Fruit fly (Drosophila melanogaster): ENCODE data around the gene Dpm3.

Gene Dpm3

dm6 chr3R:13371840-13372680, 30.8 kb downstream of the Dpm3 start, which contains the start of the genes Lip3 and CG34309:
Gene Lip3, minus strand, starts transcription at chr3R:13371904.
Gene CG34309, plus strand, starts transcription at chr3R:13372630.
- no peak for TF ChIP-seq kay (GFP tag; ENCODE audit: borderline replicate concordance)
- TF ChIP-seq bab1 (GFP tag; optimal IDR thresholded peaks at IDR 0.05) = no peak
- no peak for TF ChIP-seq cnc (optimal IDR thresholded peaks at IDR 0.05)
- TF ChIP-seq CG11617 (GFP tag; optimal IDR thresholded peaks at IDR 0.05) = peak; percentile 3
- TF ChIP-seq CG5204 (GFP tag; optimal IDR thresholded peaks at IDR 0.05) = no peak
- no peak for TF ChIP-seq Crg-1 (GFP tag; optimal IDR thresholded peaks at IDR 0.05)
- no peak for TF ChIP-seq CG7045 (GFP tag; optimal IDR thresholded peaks at IDR 0.05)
- no peak for TF ChIP-seq cic (GFP tag; optimal IDR thresholded peaks at IDR 0.05)
- TF ChIP-seq CG12768 (GFP tag; optimal IDR thresholded peaks at IDR 0.05) = no peak
- TF ChIP-seq CG7101 (tag; optimal IDR thresholded peaks at IDR 0.05) = peak; percentile 19
- TF ChIP-seq ovo (GFP tag; optimal IDR thresholded peaks at IDR 0.05) = no peak
- TF ChIP-seq Clk (GFP tag; optimal IDR thresholded peaks at IDR 0.05) = no peak
- no peak for TF ChIP-seq Hr96 (GFP tag; optimal IDR thresholded peaks at IDR 0.05)
- no peak for TF ChIP-seq tj (GFP tag; optimal IDR thresholded peaks at IDR 0.05)
- no peak for TF ChIP-seq CG1620 (GFP tag; optimal IDR thresholded peaks at IDR 0.05)
- peak; percentile 50 for TF ChIP-seq CG33017 (tag; optimal IDR thresholded peaks at IDR 0.05)
- no peak for TF ChIP-seq toe (GFP tag; optimal IDR thresholded peaks at IDR 0.05)
- TF ChIP-seq CG14711 (tag; optimal IDR thresholded peaks at IDR 0.05) = no peak
- TF ChIP-seq pad (GFP tag; optimal IDR thresholded peaks at IDR 0.05) = no peak
- TF ChIP-seq Mnt (GFP tag; optimal IDR thresholded peaks at IDR 0.05) = no peak

DNA sequence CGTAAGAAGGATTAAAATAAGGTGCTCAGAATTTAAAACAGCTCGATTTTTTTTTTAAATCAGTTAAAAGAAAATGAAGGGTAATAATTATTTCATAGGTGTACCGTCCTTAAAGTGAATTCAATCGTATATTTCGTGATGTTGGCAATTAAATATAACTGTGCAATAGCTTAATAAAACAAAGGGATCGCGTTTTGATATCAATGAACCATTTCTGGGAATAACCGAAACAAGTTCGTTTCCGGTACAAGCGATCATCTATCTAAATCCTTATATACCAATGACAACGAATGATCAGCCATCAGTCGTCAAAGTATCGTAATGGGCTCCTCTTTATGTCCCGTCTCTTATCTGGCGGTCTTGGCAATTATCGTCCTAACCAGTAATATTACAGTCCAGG, 33.5 kb downstream of the Dpm3 start, which contains the start of gene CheA87a:
Gene CheA87a (plus strand): TSS at position 301 of the 400 bp plus-strand sequence.
- TF ChIP-seq kay (GFP tag; ENCODE audit: borderline replicate concordance) (peak; percentile 31), bab1 (GFP tag; optimal IDR thresholded peaks at IDR 0.05) (no peak), CG1620 (GFP tag; optimal IDR thresholded peaks at IDR 0.05) (no peak), cnc (optimal IDR thresholded peaks at IDR 0.05) (no peak)

- TF ChIP-seq CG11617 (GFP tag; optimal IDR thresholded peaks at IDR 0.05) = peak; percentile 81
- peak; percentile 55 for TF ChIP-seq CG1620 (GFP tag; optimal IDR thresholded peaks at IDR 0.05)
- TF ChIP-seq toe (GFP tag; optimal IDR thresholded peaks at IDR 0.05) = peak; percentile 80
- peak; percentile 11 for TF ChIP-seq ovo (GFP tag; optimal IDR thresholded peaks at IDR 0.05)
- peak; percentile 70 for TF ChIP-seq Hr96 (GFP tag; optimal IDR thresholded peaks at IDR 0.05)
- peak; percentile 55 for TF ChIP-seq bab1 (GFP tag; optimal IDR thresholded peaks at IDR 0.05)
- TF ChIP-seq Mnt (GFP tag; optimal IDR thresholded peaks at IDR 0.05) = no peak
- TF ChIP-seq CG7101 (tag; optimal IDR thresholded peaks at IDR 0.05) = peak; percentile 57
- TF ChIP-seq CG12768 (GFP tag; optimal IDR thresholded peaks at IDR 0.05) = peak; percentile 57
- TF ChIP-seq CG33017 (tag; optimal IDR thresholded peaks at IDR 0.05) = peak; percentile 58
- no peak for TF ChIP-seq Clk (GFP tag; optimal IDR thresholded peaks at IDR 0.05)
- TF ChIP-seq CG14711 (tag; optimal IDR thresholded peaks at IDR 0.05) = peak; percentile 43
- TF ChIP-seq pad (GFP tag; optimal IDR thresholded peaks at IDR 0.05) = peak; percentile 52
- TF ChIP-seq CG5204 (GFP tag; optimal IDR thresholded peaks at IDR 0.05) = peak; percentile 83
- TF ChIP-seq CG7045 (GFP tag; optimal IDR thresholded peaks at IDR 0.05) = peak; percentile 62
- TF ChIP-seq Crg-1 (GFP tag; optimal IDR thresholded peaks at IDR 0.05) = no peak
- peak; percentile 20 for TF ChIP-seq tj (GFP tag; optimal IDR thresholded peaks at IDR 0.05)
- TF ChIP-seq cnc (optimal IDR thresholded peaks at IDR 0.05) = no peak
- no peak for TF ChIP-seq kay (GFP tag; ENCODE audit: borderline replicate concordance)
- TF ChIP-seq cic (GFP tag; optimal IDR thresholded peaks at IDR 0.05) = no peak
These were observed 36.0 kb downstream of the Dpm3 start, which contains the start of gene Elp6 for dm6 chr3R:13366561-13367518. Gene Elp6, minus strand, starts transcription at chr3R:13366910.

DNA sequence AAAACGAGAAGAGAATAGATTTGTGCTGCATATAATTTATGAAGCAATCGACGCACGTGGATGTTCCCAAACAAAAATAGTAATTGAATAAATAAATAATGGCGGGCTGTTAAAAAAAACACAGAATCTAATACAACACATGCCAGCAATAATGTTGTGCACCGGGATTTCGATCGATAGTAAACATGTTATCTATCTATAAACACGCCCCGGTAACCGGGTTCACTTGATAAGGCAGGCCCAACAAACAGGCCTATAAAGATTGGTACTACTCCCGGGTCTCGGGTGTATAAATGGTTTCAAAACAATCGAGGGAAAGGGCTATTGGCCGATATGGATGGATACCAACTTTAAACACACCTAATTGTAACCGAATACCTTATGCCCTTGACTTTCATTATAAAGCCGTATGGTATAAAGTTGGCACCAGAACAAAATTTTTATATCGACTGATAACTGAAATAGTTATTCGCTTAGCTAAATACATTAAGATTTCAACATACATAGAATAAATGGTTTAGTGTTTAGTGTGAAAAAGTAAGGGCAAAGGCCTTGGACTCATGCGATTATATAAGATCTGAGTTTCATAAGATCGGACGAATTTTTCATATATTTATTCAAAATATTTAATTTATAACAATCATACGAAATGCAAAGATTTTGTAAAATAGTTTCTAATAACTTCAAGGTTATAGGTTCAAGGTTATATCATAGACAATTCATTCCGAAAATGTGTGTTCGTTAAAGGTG, 37.0 kb downstream of the Dpm3 start:
- TF ChIP-seq kay (GFP tag; ENCODE audit: borderline replicate concordance) = peak; percentile 56
- no peak for TF ChIP-seq CG1620 (GFP tag; optimal IDR thresholded peaks at IDR 0.05)

Data from whole organism, adult.